Fruit fly (Drosophila melanogaster) whole organism, embryonic: ENCODE data around the gene Ilp7.
A peak's percentile ranks its signal among the peaks of the same experiment; 100 is the strongest.

Experiments
- Awh ChIP-seq: fragments of 200-800 bp; sonication (Bioruptor generic); IDR thresholded peaks from 2 replicates; pipeline ENCODE4, ENCODE4 v1.3.6; 2022; ENCODE audit warnings: missing biosample characterization, missing genetic modification characterization
- CG1024 ChIP-seq: fragments of 200-800 bp; sonication (Bioruptor generic); IDR thresholded peaks from 2 replicates; pipeline ENCODE4 v1.3.6; 2022; ENCODE audit warnings: missing biosample characterization, missing genetic modification characterization
- CG10274 ChIP-seq: fragments of 200-800 bp; sonication (Bioruptor generic); optimal IDR thresholded peaks from 3 replicates; lab custom pipeline; 2017; ENCODE audit warnings: missing biosample characterization, mild to moderate bottlenecking, missing genetic modification characterization
- CG11085 ChIP-seq: fragments of 200-800 bp; sonication (Bioruptor generic); IDR thresholded peaks from 2 replicates; pipeline ENCODE4 v1.3.6; 2022; ENCODE audit warnings: missing biosample characterization, missing genetic modification characterization
- CG11696 ChIP-seq: fragments of 200-800 bp; sonication (Bioruptor generic); IDR thresholded peaks from 2 replicates; pipeline ENCODE4 v1.3.6; 2022; ENCODE audit warnings: missing biosample characterization, missing genetic modification characterization
- CG12155 ChIP-seq: fragments of 200-800 bp; sonication (Bioruptor generic); optimal IDR thresholded peaks from 3 replicates; lab custom pipeline; 2016; ENCODE audit warnings: missing biosample characterization, missing genetic modification characterization
- CG12769 ChIP-seq: fragments of 200-800 bp; sonication (Bioruptor generic); optimal IDR thresholded peaks from 2 replicates; lab custom pipeline; 2019; ENCODE audit warnings: missing biosample characterization, mild to moderate bottlenecking, missing genetic modification characterization, moderate library complexity
- CG13424 ChIP-seq: fragments of 200-800 bp; sonication (Bioruptor generic); optimal IDR thresholded peaks from 2 replicates; lab custom pipeline; 2019; ENCODE audit warnings: missing biosample characterization, mild to moderate bottlenecking, missing genetic modification characterization, moderate library complexity
- CG14050 ChIP-seq: fragments of 200-800 bp; sonication (Bioruptor generic); IDR thresholded peaks from 3 replicates; pipeline ENCODE4 v1.3.6; 2022; ENCODE audit warnings: missing biosample characterization, missing genetic modification characterization
- CG14860 ChIP-seq: fragments of 200-800 bp; sonication (Bioruptor generic); IDR thresholded peaks from 3 replicates; pipeline ENCODE4 v1.3.6; 2022; ENCODE audit warnings: missing biosample characterization, missing genetic modification characterization; ENCODE audit not compliant: partially characterized antibody
- CG15073 ChIP-seq: fragments of 200-800 bp; sonication (Bioruptor generic); optimal IDR thresholded peaks from 2 replicates; lab custom pipeline; 2016; ENCODE audit warnings: missing biosample characterization, missing genetic modification characterization
- CG1602 ChIP-seq: fragments of 200-800 bp; sonication (Bioruptor generic); optimal IDR thresholded peaks from 3 replicates; lab custom pipeline; 2016; ENCODE audit warnings: missing biosample characterization, missing genetic modification characterization
- CG17359 ChIP-seq: fragments of 200-800 bp; sonication (Bioruptor generic); optimal IDR thresholded peaks from 3 replicates; lab custom pipeline; 2018; ENCODE audit warnings: missing biosample characterization, mild to moderate bottlenecking, missing genetic modification characterization, moderate library complexity
- CG17568 ChIP-seq: fragments of 200-800 bp; sonication (Bioruptor generic); optimal IDR thresholded peaks from 2 replicates; lab custom pipeline; 2018; ENCODE audit warnings: missing biosample characterization, mild to moderate bottlenecking, missing genetic modification characterization, moderate library complexity
- CG1832 ChIP-seq: fragments of 200-800 bp; sonication (Bioruptor generic); optimal IDR thresholded peaks from 2 replicates; lab custom pipeline; 2017; ENCODE audit warnings: missing biosample characterization, mild to moderate bottlenecking, missing genetic modification characterization, inconsistent platforms
- CG3847 ChIP-seq: fragments of 200-800 bp; sonication (Bioruptor generic); IDR thresholded peaks from 2 replicates; pipeline ENCODE4 v1.3.6; 2022; ENCODE audit warnings: missing biosample characterization, missing genetic modification characterization
- CG4854 ChIP-seq: fragments of 200-800 bp; sonication (Bioruptor generic); optimal IDR thresholded peaks from 2 replicates; lab custom pipeline; 2016; ENCODE audit warnings: missing biosample characterization, missing genetic modification characterization, inconsistent platforms
- CG7372 ChIP-seq: fragments of 200-800 bp; sonication (Bioruptor generic); IDR thresholded peaks from 2 replicates; pipeline ENCODE4 v1.3.6; 2022; ENCODE audit warnings: missing biosample characterization, missing genetic modification characterization
- CG7963 ChIP-seq: fragments of 200-800 bp; sonication (Bioruptor generic); IDR thresholded peaks from 3 replicates; pipeline ENCODE4 v1.3.6; 2022; ENCODE audit warnings: missing biosample characterization, missing genetic modification characterization; ENCODE audit not compliant: partially characterized antibody
- CG8089 ChIP-seq: fragments of 200-800 bp; sonication (Bioruptor generic); optimal IDR thresholded peaks from 3 replicates; lab custom pipeline; 2016; ENCODE audit warnings: missing biosample characterization, missing genetic modification characterization
- CG8388 ChIP-seq: fragments of 200-800 bp; sonication (Bioruptor generic); optimal IDR thresholded peaks from 2 replicates; lab custom pipeline; 2019; ENCODE audit warnings: missing biosample characterization, mild to moderate bottlenecking, missing genetic modification characterization, moderate library complexity
- CkIIα-i1 ChIP-seq: fragments of 200-800 bp; sonication (Bioruptor generic); IDR thresholded peaks from 2 replicates; pipeline ENCODE4 v1.3.6; 2022; ENCODE audit warnings: missing biosample characterization, missing genetic modification characterization
- D19A ChIP-seq: fragments of 200-800 bp; optimal IDR thresholded peaks from 3 replicates; lab custom pipeline; 2019; ENCODE audit warnings: missing biosample characterization, mild to moderate bottlenecking, missing genetic modification characterization, moderate library complexity
- Dbx ChIP-seq: fragments of 200-800 bp; sonication (Bioruptor generic); IDR thresholded peaks from 3 replicates; pipeline ENCODE4 v1.3.6; 2022; ENCODE audit warnings: missing biosample characterization, missing genetic modification characterization
- Dfd ChIP-seq, 2 experiments: fragments of >200 bp; optimal IDR thresholded peaks; 2 replicates each; lab custom pipeline; 2017; ENCODE audit warnings: missing biosample characterization in 2 of 2, missing genetic modification characterization in 2 of 2
- Elba2 ChIP-seq: fragments of 200-800 bp; sonication (Bioruptor generic); optimal IDR thresholded peaks from 3 replicates; lab custom pipeline; 2016; ENCODE audit warnings: missing biosample characterization, missing genetic modification characterization
- HLHmδ ChIP-seq: fragments of 200-800 bp; sonication (Bioruptor generic); optimal IDR thresholded peaks from 2 replicates; lab custom pipeline; 2018; ENCODE audit warnings: missing biosample characterization, mild to moderate bottlenecking, missing genetic modification characterization, moderate library complexity
- HmgZ ChIP-seq: fragments of 200-800 bp; sonication (Bioruptor generic); optimal IDR thresholded peaks from 2 replicates; lab custom pipeline; 2018; ENCODE audit warnings: missing biosample characterization, mild to moderate bottlenecking, missing genetic modification characterization
- Hr39 ChIP-seq: fragments of >200 bp; optimal IDR thresholded peaks from 2 replicates; lab custom pipeline; 2017
- Hr51 ChIP-seq, 2 experiments: fragments of 200-800 bp; sonication (Bioruptor generic); optimal IDR thresholded peaks; 2 replicates in 1 of 2; 3 replicates in 1 of 2; lab custom pipeline; 2016 to 2018; ENCODE audit warnings: missing biosample characterization in 2 of 2, missing genetic modification characterization in 2 of 2, mild to moderate bottlenecking in 1 of 2, moderate library complexity in 1 of 2
- Sin3A ChIP-seq: fragments of >200 bp; optimal IDR thresholded peaks from 2 replicates; lab custom pipeline; 2018
- cato ChIP-seq: fragments of 200-800 bp; sonication (Bioruptor generic); optimal IDR thresholded peaks from 2 replicates; lab custom pipeline; 2016; ENCODE audit warnings: missing biosample characterization, missing genetic modification characterization, borderline replicate concordance
- chn ChIP-seq: fragments of 200-800 bp; sonication (Bioruptor generic); optimal IDR thresholded peaks from 2 replicates; lab custom pipeline; 2016; ENCODE audit warnings: missing biosample characterization, missing genetic modification characterization
- ci ChIP-seq: fragments of 200-800 bp; sonication (Bioruptor generic); IDR thresholded peaks from 3 replicates; pipeline ENCODE4 v1.3.6; 2022; ENCODE audit warnings: missing biosample characterization, missing genetic modification characterization
- dati ChIP-seq: fragments of 200-800 bp; sonication (Bioruptor generic); IDR thresholded peaks from 2 replicates; pipeline ENCODE4 v1.3.6; 2022; ENCODE audit warnings: missing biosample characterization, missing genetic modification characterization
- dm ChIP-seq: fragments of 200-800 bp; sonication (Bioruptor generic); optimal IDR thresholded peaks from 3 replicates; lab custom pipeline; 2016; ENCODE audit warnings: missing biosample characterization, missing genetic modification characterization
- dpn ChIP-seq, 2 experiments: fragments of 200-800 bp; sonication (Bioruptor generic); optimal IDR thresholded peaks; 3 replicates each; lab custom pipeline; 2016; ENCODE audit warnings: missing biosample characterization in 2 of 2, missing genetic modification characterization in 2 of 2
- emc ChIP-seq: fragments of 200-800 bp; sonication (Bioruptor generic); optimal IDR thresholded peaks from 2 replicates; lab custom pipeline; 2016; ENCODE audit warnings: missing biosample characterization, missing genetic modification characterization
- gfzf ChIP-seq: fragments of 200-800 bp; sonication (Bioruptor generic); optimal IDR thresholded peaks from 2 replicates; lab custom pipeline; 2016; ENCODE audit warnings: missing biosample characterization, mild to moderate bottlenecking, missing genetic modification characterization, moderate library complexity
- ham ChIP-seq: fragments of 200-800 bp; sonication (Bioruptor generic); IDR thresholded peaks from 2 replicates; pipeline ENCODE4 v1.3.6; 2022; ENCODE audit warnings: missing biosample characterization, missing genetic modification characterization
- hkb ChIP-seq, 2 experiments: fragments of 200-800 bp in 1 of 2; fragments of >200 bp in 1 of 2; sonication (Bioruptor generic) in 1 of 2; IDR thresholded peaks in 1 of 2; optimal IDR thresholded peaks in 1 of 2; 2 replicates each; pipeline versions ENCODE4 v1.3.6 to Lab custom; 2017 to 2022; ENCODE audit warnings: missing biosample characterization in 1 of 2, missing genetic modification characterization in 1 of 2
- insv ChIP-seq, 2 experiments: fragments of 200-800 bp; sonication (Bioruptor generic); optimal IDR thresholded peaks; 3 replicates each; lab custom pipeline; 2016 to 2018; ENCODE audit warnings: missing biosample characterization in 2 of 2, missing genetic modification characterization in 2 of 2
- nerfin-1 ChIP-seq: fragments of 200-800 bp; sonication (Bioruptor generic); optimal IDR thresholded peaks from 3 replicates; lab custom pipeline; 2019; ENCODE audit warnings: missing biosample characterization, mild to moderate bottlenecking, missing genetic modification characterization, moderate library complexity
- org-1 ChIP-seq: fragments of 200-800 bp; sonication (Bioruptor generic); optimal IDR thresholded peaks from 2 replicates; lab custom pipeline; 2017; ENCODE audit warnings: missing biosample characterization, missing genetic modification characterization
- pho ChIP-seq: fragments of 200-800 bp; sonication (Bioruptor generic); optimal IDR thresholded peaks from 2 replicates; lab custom pipeline; 2016; ENCODE audit warnings: missing biosample characterization, missing genetic modification characterization
- stwl ChIP-seq: fragments of 200-800 bp; sonication (Bioruptor generic); optimal IDR thresholded peaks from 3 replicates; lab custom pipeline; 2018; ENCODE audit warnings: missing biosample characterization, mild to moderate bottlenecking, missing genetic modification characterization, moderate library complexity
- usp ChIP-seq: fragments of >200 bp; optimal IDR thresholded peaks from 2 replicates; lab custom pipeline; 2017; ENCODE audit warnings: missing biosample characterization, missing genetic modification characterization
- vnd ChIP-seq: fragments of 200-800 bp; sonication (Bioruptor generic); IDR thresholded peaks from 3 replicates; pipeline ENCODE4 v1.3.6; 2022; ENCODE audit warnings: missing biosample characterization, missing genetic modification characterization; ENCODE audit not compliant: partially characterized antibody
- wor ChIP-seq: fragments of 200-800 bp; sonication (Bioruptor generic); IDR thresholded peaks from 2 replicates; pipeline ENCODE4 v1.3.6; 2022; ENCODE audit warnings: missing biosample characterization, missing genetic modification characterization

Ilp7 gene

DNA sequence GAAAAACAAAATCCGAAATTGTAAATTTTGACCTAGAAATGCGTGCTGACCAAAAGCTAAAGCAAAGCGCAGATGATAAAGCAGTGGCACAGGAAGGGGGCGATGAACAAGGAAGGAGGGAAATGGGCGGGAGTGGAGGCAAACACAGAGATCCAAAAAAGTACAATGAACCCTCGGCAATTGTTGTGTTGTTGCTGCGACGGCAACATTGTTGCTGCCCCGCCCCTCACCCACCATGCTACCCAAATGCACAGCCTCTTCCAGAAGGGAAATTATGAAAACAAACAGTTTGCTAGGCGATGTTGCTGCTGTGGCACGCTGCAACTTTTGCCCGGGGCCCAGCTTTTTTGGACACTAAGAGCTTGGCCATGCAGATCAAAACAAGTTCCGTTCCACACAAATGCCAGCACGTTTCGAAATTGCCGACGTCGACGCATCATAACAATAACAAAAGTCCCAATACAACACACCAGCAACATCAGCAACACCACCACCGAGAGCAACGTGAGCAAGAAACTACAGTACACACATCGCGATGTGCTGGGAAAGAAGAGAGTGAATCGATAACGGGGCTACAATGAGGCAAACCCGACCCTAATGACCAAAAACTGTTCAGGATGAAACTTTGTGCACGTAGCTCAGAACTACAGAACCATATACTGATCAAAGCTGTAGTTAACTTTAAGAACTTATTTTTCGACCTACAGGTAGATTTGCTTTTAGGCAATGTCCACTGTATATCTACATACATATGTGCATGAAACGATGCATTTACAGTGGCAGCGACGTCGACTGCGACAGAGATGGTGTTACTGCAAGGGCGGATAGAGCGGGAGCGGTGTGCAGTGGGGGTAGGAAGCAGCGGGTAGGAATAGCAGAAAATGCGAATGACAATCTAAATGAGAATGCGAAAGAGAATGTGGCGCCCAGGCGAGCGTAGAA is 19.3 kb downstream of the Ilp7 start (continued):
- peak; percentile 47; the same call in 1 of the 2 replicates for TF ChIP-seq CG1024 (GFP tag; lab: Robert Waterston, UW)
- TF ChIP-seq CG17568 (GFP tag; lab: Kevin White, UChicago), result peak; percentile 52
- TF ChIP-seq Hr51 (GFP tag; optimal IDR thresholded peaks at IDR 0.05; lab: Kevin White, UChicago), result peak in 1 of 2 experiments; percentile 74
- TF ChIP-seq pho (GFP tag; lab: Kevin White, UChicago), result peak; percentile 28
- no peak for TF ChIP-seq CG14860 (GFP tag; lab: Robert Waterston, UW)
- no peak for TF ChIP-seq CkIIα-i1 (GFP tag; lab: Robert Waterston, UW)
- TF ChIP-seq CG8388 (GFP tag; lab: Kevin White, UChicago), result peak; percentile 76
- peak; percentile 84 for TF ChIP-seq ci
- no peak for TF ChIP-seq Sin3A (lab: Kevin White, UChicago)
- no peak for TF ChIP-seq CG7963 (GFP tag; lab: Robert Waterston, UW)
- no peak for TF ChIP-seq Dbx
- TF ChIP-seq org-1 (GFP tag; lab: Kevin White, UChicago), result peak; percentile 75
- TF ChIP-seq CG15073, result no peak
- peak; percentile 69; the same call in 1 of the 2 replicates for TF ChIP-seq Awh (GFP tag; lab: Robert Waterston, UW)
- no peak for TF ChIP-seq CG12155 (GFP tag; lab: Kevin White, UChicago)
- TF ChIP-seq dati (GFP tag; lab: Robert Waterston, UW), result no peak
- TF ChIP-seq nerfin-1 (tag; lab: Kevin White, UChicago), result peak; percentile 73
- peak; percentile 20 for TF ChIP-seq stwl
- TF ChIP-seq ham (GFP tag; lab: Robert Waterston, UW), result no peak
- TF ChIP-seq D19A (tag; lab: Kevin White, UChicago), result peak; percentile 71
- no peak for TF ChIP-seq HLHmδ
- peak; percentile 44 for TF ChIP-seq CG12769 (tag; lab: Kevin White, UChicago)
- no peak for TF ChIP-seq Dfd (GFP tag; optimal IDR thresholded peaks at IDR 0.05; lab: Kevin White, UChicago)
- TF ChIP-seq dpn (GFP tag; optimal IDR thresholded peaks at IDR 0.05; lab: Kevin White, UChicago), result peak; percentile 59 to 68
- no peak for TF ChIP-seq CG11696
- no peak for TF ChIP-seq CG10274 (GFP tag; lab: Kevin White, UChicago)
- no peak for TF ChIP-seq usp (GFP tag; lab: Kevin White, UChicago)
- TF ChIP-seq CG17359 (tag; lab: Kevin White, UChicago), result peak; percentile 79
- peak; percentile 65 for TF ChIP-seq wor (GFP tag; lab: Robert Waterston, UW)
- TF ChIP-seq vnd (GFP tag; lab: Robert Waterston, UW), result no peak
- TF ChIP-seq cato, result peak; percentile 13
- no peak for TF ChIP-seq CG7372 (GFP tag; lab: Robert Waterston, UW)
- TF ChIP-seq insv (GFP tag; optimal IDR thresholded peaks at IDR 0.05; lab: Kevin White, UChicago), result peak in 1 of 2 experiments; percentile 3
- peak; percentile 47 for TF ChIP-seq CG8089 (GFP tag; lab: Kevin White, UChicago)
- TF ChIP-seq CG1832 (GFP tag; lab: Kevin White, UChicago), result no peak
- peak; percentile 25; the same call in 1 of the 3 replicates for TF ChIP-seq CG14050
- no peak for TF ChIP-seq hkb (optimal IDR thresholded peaks at IDR 0.05; lab: Kevin White, UChicago)
- peak; percentile 56 for TF ChIP-seq hkb (GFP tag; IDR thresholded peaks at IDR 0.05; lab: Robert Waterston, UW)
- peak; percentile 26 for TF ChIP-seq CG4854 (GFP tag; lab: Kevin White, UChicago)
- TF ChIP-seq chn, result peak; percentile 64
- TF ChIP-seq Hr39 (lab: Kevin White, UChicago), result no peak
- peak; percentile 30; the same call in 1 of the 2 replicates for TF ChIP-seq CG3847
- no peak for TF ChIP-seq gfzf (GFP tag; lab: Kevin White, UChicago)
- peak; percentile 40 for TF ChIP-seq CG1602 (GFP tag; lab: Kevin White, UChicago)
- TF ChIP-seq CG13424 (tag; lab: Kevin White, UChicago), result peak; percentile 76
- no peak for TF ChIP-seq Elba2 (GFP tag; lab: Kevin White, UChicago)
- no peak for TF ChIP-seq HmgZ (tag; lab: Kevin White, UChicago)
- TF ChIP-seq emc (GFP tag; lab: Kevin White, UChicago), result no peak
- peak; percentile 48 for TF ChIP-seq dm (GFP tag; lab: Kevin White, UChicago)
- TF ChIP-seq CG11085 (GFP tag; lab: Robert Waterston, UW), result no peak
